Worm (Caenorhabditis elegans) whole organism, L3 larva: ENCODE results near the gene C02F12.5.

Experiments used
- R02D3.7 ChIP-seq: fragments of 150-350 bp; optimal IDR thresholded peaks from 2 replicates; lab custom pipeline; 2014; ENCODE audit warnings: missing biosample characterization, missing genetic modification characterization
- ZK546.5 ChIP-seq: sonication (generic microtip); optimal IDR thresholded peaks from 2 replicates; lab custom pipeline; 2017; ENCODE audit warnings: missing biosample characterization, missing genetic modification characterization
- ceh-16 ChIP-seq: sonication (generic microtip); optimal IDR thresholded peaks from 2 replicates; lab custom pipeline; 2017; ENCODE audit warnings: missing biosample characterization, missing genetic modification characterization
- ceh-28 ChIP-seq: fragments of 150-350 bp; optimal IDR thresholded peaks from 2 replicates; lab custom pipeline; 2014; ENCODE audit warnings: missing biosample characterization, missing genetic modification reagents, missing genetic modification characterization
- ceh-82 ChIP-seq: fragments of 150-350 bp; optimal IDR thresholded peaks from 2 replicates; lab custom pipeline; 2014; ENCODE audit warnings: missing biosample characterization, missing genetic modification characterization
- ceh-9 ChIP-seq: sonication (generic microtip); optimal IDR thresholded peaks from 2 replicates; lab custom pipeline; 2018; ENCODE audit warnings: missing biosample characterization, missing genetic modification characterization
- daf-12 ChIP-seq: fragments of 150-350 bp; optimal IDR thresholded peaks from 2 replicates; lab custom pipeline; 2014; ENCODE audit warnings: missing biosample characterization, missing genetic modification reagents, missing genetic modification characterization
- egl-27 ChIP-seq: sonication (generic microtip); optimal IDR thresholded peaks from 4 replicates; lab custom pipeline; 2017; ENCODE audit warnings: missing biosample characterization, missing genetic modification reagents, missing genetic modification characterization
- elt-1 ChIP-seq: fragments of 150-350 bp; optimal IDR thresholded peaks from 2 replicates; lab custom pipeline; 2014; ENCODE audit warnings: missing biosample characterization, missing genetic modification characterization
- elt-3 ChIP-seq, 3 experiments: fragments of 150-350 bp in 1 of 3; sonication (generic microtip) in 2 of 3; optimal IDR thresholded peaks; 2 replicates in 2 of 3; 4 replicates in 1 of 3; lab custom pipeline; 2014 to 2017; ENCODE audit warnings: missing biosample characterization in 3 of 3, missing genetic modification characterization in 3 of 3
- eor-1 ChIP-seq, 2 experiments: fragments of 150-350 bp; optimal IDR thresholded peaks; 2 replicates each; lab custom pipeline; 2014 to 2018; ENCODE audit warnings: missing biosample characterization in 2 of 2, missing genetic modification characterization in 2 of 2
- fkh-10 ChIP-seq: sonication (generic microtip); optimal IDR thresholded peaks from 2 replicates; lab custom pipeline; 2017; ENCODE audit warnings: missing biosample characterization, missing genetic modification reagents, missing genetic modification characterization
- fos-1 ChIP-seq: fragments of 150-350 bp; optimal IDR thresholded peaks from 2 replicates; lab custom pipeline; 2014; ENCODE audit warnings: missing biosample characterization, missing genetic modification characterization
- hmg-11 ChIP-seq: sonication (generic microtip); optimal IDR thresholded peaks from 2 replicates; lab custom pipeline; 2016; ENCODE audit warnings: missing genetic modification characterization, missing compliant biosample characterization
- jun-1 ChIP-seq: fragments of 150-350 bp; optimal IDR thresholded peaks from 2 replicates; lab custom pipeline; 2014; ENCODE audit warnings: missing biosample characterization, missing genetic modification reagents, missing genetic modification characterization
- lin-39 ChIP-seq: fragments of 150-350 bp; optimal IDR thresholded peaks from 2 replicates; lab custom pipeline; 2018; ENCODE audit warnings: missing biosample characterization, missing genetic modification reagents, missing genetic modification characterization
- lsy-12 ChIP-seq: sonication (generic microtip); optimal IDR thresholded peaks from 2 replicates; lab custom pipeline; 2016; ENCODE audit warnings: mild to moderate bottlenecking, missing genetic modification characterization, missing compliant biosample characterization
- mdl-1 ChIP-seq: fragments of 150-350 bp; optimal IDR thresholded peaks from 2 replicates; lab custom pipeline; 2014; ENCODE audit warnings: missing biosample characterization, missing genetic modification characterization
- mml-1 ChIP-seq: fragments of 150-350 bp; sonication (generic microtip); optimal IDR thresholded peaks from 3 replicates; lab custom pipeline; 2014; ENCODE audit warnings: missing biosample characterization, missing genetic modification characterization
- nfya-1 ChIP-seq: sonication (generic microtip); optimal IDR thresholded peaks from 2 replicates; lab custom pipeline; 2017; ENCODE audit warnings: missing genetic modification characterization, mild to moderate bottlenecking, missing compliant biosample characterization, antibody characterized with exemption, moderate library complexity; ENCODE audit not compliant: insufficient read depth
- nhr-11 ChIP-seq: fragments of 150-350 bp; optimal IDR thresholded peaks from 2 replicates; lab custom pipeline; 2014; ENCODE audit warnings: missing biosample characterization, missing genetic modification characterization
- nhr-12 ChIP-seq: fragments of 150-350 bp; optimal IDR thresholded peaks from 2 replicates; lab custom pipeline; 2014; ENCODE audit warnings: missing biosample characterization, missing genetic modification characterization
- nhr-23 ChIP-seq: fragments of 150-350 bp; optimal IDR thresholded peaks from 2 replicates; lab custom pipeline; 2014; ENCODE audit warnings: missing biosample characterization, missing genetic modification reagents, missing genetic modification characterization
- nhr-237 ChIP-seq: fragments of 150-350 bp; optimal IDR thresholded peaks from 2 replicates; lab custom pipeline; 2014; ENCODE audit warnings: missing biosample characterization, missing genetic modification characterization
- nhr-28 ChIP-seq: fragments of 150-350 bp; optimal IDR thresholded peaks from 2 replicates; lab custom pipeline; 2014; ENCODE audit warnings: missing biosample characterization, missing genetic modification characterization
- nhr-43 ChIP-seq: sonication (generic microtip); optimal IDR thresholded peaks from 2 replicates; lab custom pipeline; 2016; ENCODE audit warnings: mild to moderate bottlenecking, missing genetic modification characterization, missing compliant biosample characterization; ENCODE audit not compliant: poor library complexity, severe bottlenecking
- nhr-67 ChIP-seq: fragments of 150-350 bp; optimal IDR thresholded peaks from 2 replicates; lab custom pipeline; 2014; ENCODE audit warnings: missing biosample characterization, missing genetic modification characterization
- nhr-76 ChIP-seq: fragments of 150-350 bp; sonication (generic microtip); optimal IDR thresholded peaks from 5 replicates; lab custom pipeline; 2014; ENCODE audit warnings: missing biosample characterization, missing genetic modification characterization
- nhr-77 ChIP-seq: fragments of 150-350 bp; optimal IDR thresholded peaks from 2 replicates; lab custom pipeline; 2014; ENCODE audit warnings: missing biosample characterization, missing genetic modification characterization
- pha-4 ChIP-seq: fragments of 150-350 bp; optimal IDR thresholded peaks from 2 replicates; lab custom pipeline; 2014; ENCODE audit warnings: missing biosample characterization, missing genetic modification reagents, missing genetic modification characterization
- pqm-1 ChIP-seq: fragments of 150-350 bp; optimal IDR thresholded peaks from 2 replicates; lab custom pipeline; 2017; ENCODE audit warnings: missing biosample characterization, missing genetic modification characterization, inconsistent platforms
- sea-2 ChIP-seq: fragments of 150-350 bp; sonication (generic microtip); optimal IDR thresholded peaks from 4 replicates; lab custom pipeline; 2014; ENCODE audit warnings: missing biosample characterization, missing genetic modification reagents, missing genetic modification characterization
- skn-1 ChIP-seq: fragments of 150-350 bp; optimal IDR thresholded peaks from 2 replicates; lab custom pipeline; 2014; ENCODE audit warnings: missing biosample characterization, missing genetic modification characterization
- tbx-2 ChIP-seq: sonication (generic microtip); optimal IDR thresholded peaks from 2 replicates; lab custom pipeline; 2016; ENCODE audit warnings: mild to moderate bottlenecking, missing genetic modification characterization, missing compliant biosample characterization
- unc-39 ChIP-seq: sonication (generic microtip); optimal IDR thresholded peaks from 4 replicates; lab custom pipeline; 2017; ENCODE audit warnings: missing biosample characterization, missing genetic modification characterization
- unc-62 ChIP-seq: fragments of 150-350 bp; sonication (generic microtip); optimal IDR thresholded peaks from 4 replicates; lab custom pipeline; 2014; ENCODE audit warnings: missing biosample characterization, missing genetic modification reagents, missing genetic modification characterization
- zag-1 ChIP-seq: fragments of 150-350 bp; optimal IDR thresholded peaks from 2 replicates; lab custom pipeline; 2014; ENCODE audit warnings: missing biosample characterization, missing genetic modification characterization
- ztf-11 ChIP-seq: fragments of 150-350 bp; optimal IDR thresholded peaks from 2 replicates; lab custom pipeline; 2014; ENCODE audit warnings: missing biosample characterization, missing genetic modification characterization
- ztf-4 ChIP-seq: fragments of 150-350 bp; optimal IDR thresholded peaks from 2 replicates; lab custom pipeline; 2014; ENCODE audit warnings: missing biosample characterization, missing genetic modification characterization

The C02F12.5 gene

ce11 chrX:3705319-3705718 is 33.4 kb upstream of the C02F12.5 start:
- TF ChIP-seq nhr-76 (no peak), lin-39 (tag; lab: Kevin White, UChicago) (peak; percentile 54)

DNA sequence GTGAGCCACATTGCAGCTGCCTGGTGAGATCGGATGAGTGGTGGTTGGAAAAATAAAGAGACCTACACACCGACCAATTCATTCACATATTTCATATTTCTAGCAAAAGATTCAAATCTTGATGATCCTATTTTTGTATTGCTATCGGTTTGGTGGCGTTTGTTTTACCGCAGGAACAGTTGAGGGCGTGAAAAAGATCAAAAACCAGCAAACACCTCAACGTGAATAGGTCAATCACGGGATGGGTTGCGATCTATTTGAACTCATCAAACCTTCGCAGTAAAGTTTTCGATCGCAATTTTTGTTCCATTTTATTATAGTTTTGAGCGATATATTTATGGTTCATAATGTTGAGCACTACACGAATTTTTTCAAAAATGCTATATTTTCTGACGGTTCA is 30.0 kb upstream of the C02F12.5 start:
- TF ChIP-seq nhr-77 (tag; lab: Kevin White, UChicago), result no peak
- no peak for TF ChIP-seq ceh-9 (tag; lab: Kevin White, UChicago)
- TF ChIP-seq fos-1 (tag; lab: Kevin White, UChicago), result no peak
- TF ChIP-seq mdl-1, result no peak
- TF ChIP-seq hmg-11 (tag; lab: Kevin White, UChicago), result no peak
- no peak for TF ChIP-seq lsy-12 (tag; lab: Kevin White, UChicago)
- TF ChIP-seq nhr-237, result no peak
- TF ChIP-seq nhr-23, result no peak
- no peak for TF ChIP-seq nhr-76
- TF ChIP-seq, all 47 proteins: peak for 0

DNA sequence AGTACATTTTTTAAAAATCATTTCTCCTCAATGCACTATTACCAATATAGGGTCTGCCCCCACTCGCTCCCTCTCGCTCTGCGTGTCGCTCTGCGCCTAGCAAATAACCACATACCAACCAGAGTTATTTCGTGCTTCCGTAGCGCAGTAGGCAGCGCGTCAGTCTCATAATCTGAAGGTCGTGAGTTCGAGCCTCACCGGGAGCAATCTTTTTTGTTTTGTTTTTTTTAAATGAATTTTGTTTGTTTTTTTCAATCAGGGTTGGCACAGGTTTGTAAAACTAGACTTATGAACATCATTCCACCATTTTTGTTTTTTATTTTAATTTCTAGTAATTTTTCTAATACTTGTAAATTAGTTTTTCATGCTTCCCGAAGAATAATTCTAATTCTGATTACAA is 25.7 kb upstream of the C02F12.5 start:
- peak; percentile 19 for TF ChIP-seq pqm-1 (tag; lab: Kevin White, UChicago)
- TF ChIP-seq nhr-76, result no peak
- TF ChIP-seq nhr-237, result no peak
- peak; percentile 57 for TF ChIP-seq tbx-2 (tag; lab: Kevin White, UChicago)
- no peak for TF ChIP-seq sea-2
- TF ChIP-seq jun-1, result no peak
- TF ChIP-seq nhr-12 (tag; lab: Kevin White, UChicago), result no peak
- TF ChIP-seq lsy-12 (tag; lab: Kevin White, UChicago), result peak; percentile 62
- no peak for TF ChIP-seq nhr-11 (tag; lab: Kevin White, UChicago)
- no peak for TF ChIP-seq elt-1
- no peak for TF ChIP-seq nhr-67 (tag; lab: Kevin White, UChicago)
- TF ChIP-seq R02D3.7 (tag; lab: Kevin White, UChicago), result no peak
- TF ChIP-seq zag-1, result peak; percentile 10
- peak; percentile 57 for TF ChIP-seq nhr-43 (tag; lab: Kevin White, UChicago)
- TF ChIP-seq fkh-10 (GFP tag; lab: Kevin White, UChicago), result no peak
- peak; percentile 74 for TF ChIP-seq lin-39 (tag; lab: Kevin White, UChicago)
- no peak for TF ChIP-seq daf-12 (tag; lab: Kevin White, UChicago)
- TF ChIP-seq skn-1 (tag; lab: Kevin White, UChicago), result no peak
- peak; percentile 94 for TF ChIP-seq hmg-11 (tag; lab: Kevin White, UChicago)
- peak; percentile 51 for TF ChIP-seq ceh-82 (tag; lab: Kevin White, UChicago)
- no peak for TF ChIP-seq egl-27
- TF ChIP-seq nhr-28 (tag; lab: Kevin White, UChicago), result no peak
- TF ChIP-seq ztf-4 (tag; lab: Kevin White, UChicago), result no peak
- no peak for TF ChIP-seq ceh-16 (tag; lab: Kevin White, UChicago)
- TF ChIP-seq mml-1, result no peak
- TF ChIP-seq ztf-11, result no peak
- no peak for TF ChIP-seq unc-39 (tag; lab: Kevin White, UChicago)
- peak; percentile 60 for TF ChIP-seq pha-4 (tag; lab: Kevin White, UChicago)
- TF ChIP-seq fos-1 (tag; lab: Kevin White, UChicago), result no peak
- TF ChIP-seq nfya-1 (tag; lab: Kevin White, UChicago), result peak; percentile 38
- TF ChIP-seq ZK546.5, result no peak

ce11 chrX:3696603-3697002 is 24.7 kb upstream of the C02F12.5 start, which contains the start of gene C01C4.3:
Gene C01C4.3 (plus strand): TSS chrX:3696903.
- TF ChIP-seq nhr-11 (tag; lab: Kevin White, UChicago) (no peak), unc-62 (GFP tag; lab: Kevin White, UChicago) (no peak), ztf-4 (tag; lab: Kevin White, UChicago) (no peak), zag-1 (no peak), nhr-23 (no peak), ceh-82 (tag; lab: Kevin White, UChicago) (no peak), sea-2 (no peak), R02D3.7 (tag; lab: Kevin White, UChicago) (no peak), ZK546.5 (no peak), elt-3 (tag; optimal IDR thresholded peaks at IDR 0.05; lab: Kevin White, UChicago) (no peak), lin-39 (tag; lab: Kevin White, UChicago) (no peak), elt-1 (no peak), eor-1 (tag; optimal IDR thresholded peaks at IDR 0.05; lab: Kevin White, UChicago) (no peak), nhr-237 (no peak), nhr-12 (tag; lab: Kevin White, UChicago) (no peak), ceh-28 (no peak)
